Worm (Caenorhabditis elegans) whole organism, L4/young adult: ENCODE results near the gene F22E5.17.

Experiments
- dao-5 ChIP-seq: sonication (generic microtip); optimal IDR thresholded peaks from 2 replicates; lab custom pipeline; 2016; ENCODE audit warnings: missing genotype, missing genetic modification characterization, moderate library complexity, missing compliant biosample characterization
- him-1 ChIP-seq: sonication (generic microtip); optimal IDR thresholded peaks from 2 replicates; lab custom pipeline; 2016; ENCODE audit warnings: missing genotype, missing genetic modification reagents, missing genetic modification characterization, missing compliant biosample characterization

DNA sequence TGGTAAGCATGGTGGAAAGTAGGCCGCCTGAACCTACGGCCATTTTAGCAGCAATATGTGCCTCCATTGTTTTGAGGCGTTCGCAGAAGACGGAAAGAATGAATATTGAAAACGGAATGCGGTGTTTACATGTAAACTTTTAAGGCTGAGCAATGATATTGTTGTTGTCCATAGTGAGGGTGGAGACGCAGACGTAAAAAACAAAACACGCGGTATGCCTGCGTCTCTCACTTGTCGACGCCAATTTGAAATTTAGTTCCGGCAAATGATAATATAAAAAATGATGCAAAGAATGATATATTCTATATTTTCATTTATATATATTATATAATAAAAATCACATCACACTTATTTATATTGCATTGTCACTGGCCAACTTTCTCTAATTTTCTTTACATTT lies 30.0 kb downstream of the F22E5.17 start, which contains the start of gene Y47G7B.2:
- TF ChIP-seq him-1 (tag; lab: Kevin White, UChicago) (no peak), dao-5 (no peak)
